Fruit fly (Drosophila melanogaster): ENCODE results near the gene Gyf.

DNA sequence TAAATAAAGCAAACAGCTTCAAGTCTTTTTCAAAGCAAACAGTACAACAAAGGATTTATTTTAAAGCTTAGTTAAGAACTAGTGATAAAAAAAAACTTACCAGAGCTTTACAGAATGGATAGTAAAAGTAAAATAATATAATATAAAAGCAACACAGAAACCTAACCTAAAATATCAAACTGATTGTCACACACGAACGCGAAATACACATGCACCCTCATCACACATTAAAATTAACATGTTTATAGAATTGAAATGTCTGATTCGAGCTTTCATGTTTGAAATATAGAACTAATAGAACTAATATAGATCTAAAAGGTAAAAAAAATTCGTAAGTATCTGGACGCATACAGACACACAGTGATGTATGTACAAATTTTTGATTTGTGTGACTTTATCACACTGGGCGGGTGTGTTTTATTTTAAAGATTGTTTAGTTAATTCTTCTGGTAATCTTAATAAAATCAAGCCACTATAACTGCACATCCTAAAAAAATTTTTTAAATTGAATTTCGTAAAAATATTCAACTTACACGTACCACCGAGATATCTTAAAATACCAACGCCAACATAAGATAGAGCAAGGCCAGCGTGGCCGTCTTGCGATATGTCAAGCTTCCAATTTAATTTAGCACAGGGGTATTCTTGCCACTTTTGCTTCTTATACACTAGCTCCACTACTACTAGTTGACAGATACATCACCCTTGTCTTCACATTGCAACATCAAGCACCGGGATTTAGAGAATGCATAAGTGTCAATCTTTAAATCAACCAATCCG lies at the start of gene Gyf:
- no peak for TF ChIP-seq CG4318 (GFP tag; optimal IDR thresholded peaks at IDR 0.05)
- TF ChIP-seq Met (GFP tag; optimal IDR thresholded peaks at IDR 0.05): no peak
- TF ChIP-seq esn (GFP tag; optimal IDR thresholded peaks at IDR 0.05): peak; percentile 1
- no peak for TF ChIP-seq CG11902 (GFP tag; optimal IDR thresholded peaks at IDR 0.05)
- no peak for TF ChIP-seq CG15336 (GFP tag; IDR thresholded peaks at IDR 0.05)
- no peak for TF ChIP-seq Lpt (GFP tag; optimal IDR thresholded peaks at IDR 0.05)
- no peak for TF ChIP-seq acj6 (GFP tag; optimal IDR thresholded peaks at IDR 0.05)
- TF ChIP-seq CG3032 (tag; optimal IDR thresholded peaks at IDR 0.05): peak; percentile 42
- TF ChIP-seq Blimp-1 (GFP tag; optimal IDR thresholded peaks at IDR 0.05): no peak

All from whole organism, prepupa.